Fruit fly (Drosophila melanogaster): ENCODE data around the gene CG7214.

DNA sequence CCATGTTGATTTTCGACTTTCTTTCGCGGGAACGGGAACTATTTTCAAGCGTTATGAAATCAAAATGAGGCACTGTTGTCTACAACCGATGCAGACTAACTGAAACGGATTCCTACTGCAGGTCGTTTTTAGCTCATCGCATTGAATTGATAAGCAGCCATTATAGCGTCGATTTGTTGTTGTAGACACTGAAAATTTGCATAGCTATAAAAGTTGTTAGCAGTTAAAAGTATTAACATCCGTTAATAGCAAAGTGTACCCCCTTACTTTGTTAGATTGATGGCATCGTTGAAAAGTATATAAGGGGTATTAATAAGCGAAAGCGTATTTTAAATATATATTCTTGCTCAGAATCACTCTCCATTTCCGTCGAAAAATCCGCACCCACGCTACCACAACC lies 25.3 kb downstream of the CG7214 start, which contains the start of gene CG13793:
- TF ChIP-seq CG16779 (tag; optimal IDR thresholded peaks at IDR 0.05) (no peak), CG6276 (GFP tag; optimal IDR thresholded peaks at IDR 0.05) (no peak), Hr38 (GFP tag; optimal IDR thresholded peaks at IDR 0.05) (no peak), CG9139 (GFP tag; optimal IDR thresholded peaks at IDR 0.05) (no peak), CG6163 (GFP tag; IDR thresholded peaks at IDR 0.05) (no peak), ss (GFP tag; optimal IDR thresholded peaks at IDR 0.05) (no peak), CG6854 (GFP tag; optimal IDR thresholded peaks at IDR 0.05) (no peak)
